Worm (Caenorhabditis elegans) whole organism, young adult: ENCODE data around the gene T04C12.7.

Source experiments
- B0336.3 ChIP-seq: fragments of 200-800 bp; sonication (Bioruptor generic); IDR thresholded peaks from 2 replicates; pipeline ENCODE4 v1.3.6; 2022; ENCODE audit warnings: missing genetic modification characterization, missing compliant biosample characterization
- Y67H2A.10 ChIP-seq: fragments of 200-800 bp; sonication (Bioruptor generic); conservative IDR thresholded peaks from 2 replicates; pipeline ENCODE4 v1.3.6; 2022; ENCODE audit warnings: missing genetic modification reagents, missing genetic modification characterization, missing compliant biosample characterization
- die-1 ChIP-seq: sonication (generic microtip); optimal IDR thresholded peaks from 2 replicates; lab custom pipeline; 2016; ENCODE audit warnings: missing genotype, mild to moderate bottlenecking, missing genetic modification characterization, missing compliant biosample characterization
- dox-1 ChIP-seq: fragments of 200-800 bp; sonication (Bioruptor generic); IDR thresholded peaks from 2 replicates; pipeline ENCODE4 v1.3.6; 2022; ENCODE audit warnings: missing genetic modification reagents, missing genetic modification characterization, missing compliant biosample characterization
- dpl-1 ChIP-seq: fragments of 150-350 bp; optimal IDR thresholded peaks from 2 replicates; lab custom pipeline; 2014; ENCODE audit warnings: missing biosample characterization, missing genetic modification reagents, missing genetic modification characterization
- lin-35 ChIP-seq, 3 experiments: fragments of 150-350 bp in 2 of 3; sonication (generic microtip) in 1 of 3; optimal IDR thresholded peaks; 2 replicates each; lab custom pipeline; 2014 to 2018; ENCODE audit warnings: missing biosample characterization in 3 of 3, missing genetic modification characterization in 3 of 3, missing genetic modification reagents in 3 of 3
- lsy-27 ChIP-seq: sonication (generic microtip); optimal IDR thresholded peaks from 2 replicates; lab custom pipeline; 2017; ENCODE audit warnings: missing genetic modification characterization, mild to moderate bottlenecking, missing compliant biosample characterization, antibody characterized with exemption, missing genotype, borderline replicate concordance; ENCODE audit not compliant: insufficient read depth
- nhr-90 ChIP-seq: sonication (generic microtip); optimal IDR thresholded peaks from 2 replicates; lab custom pipeline; 2016; ENCODE audit warnings: missing genotype, mild to moderate bottlenecking, missing genetic modification characterization, missing compliant biosample characterization
- pha-4 ChIP-seq: fragments of 150-350 bp; sonication (generic microtip); optimal IDR thresholded peaks from 2 replicates; lab custom pipeline; 2014; ENCODE audit warnings: missing biosample characterization, missing genetic modification reagents, missing genetic modification characterization
- snpc-4 ChIP-seq, 5 experiments: fragments of 150-350 bp in 1 of 5; sonication (generic microtip) in 4 of 5; optimal IDR thresholded peaks; 2 replicates each; lab custom pipeline; 2014 to 2018; ENCODE audit warnings: missing genetic modification characterization in 5 of 5, missing biosample characterization in 3 of 5, antibody characterized with exemption in 2 of 5, mild to moderate bottlenecking in 2 of 5, missing compliant biosample characterization in 2 of 5, missing genotype in 2 of 5, moderate library complexity in 2 of 5, missing genetic modification reagents in 1 of 5
- ztf-22 ChIP-seq: fragments of 200-800 bp; sonication (Bioruptor generic); optimal IDR thresholded peaks from 2 replicates; lab custom pipeline; 2018; ENCODE audit warnings: mild to moderate bottlenecking, missing genetic modification characterization, moderate library complexity, missing compliant biosample characterization

DNA sequence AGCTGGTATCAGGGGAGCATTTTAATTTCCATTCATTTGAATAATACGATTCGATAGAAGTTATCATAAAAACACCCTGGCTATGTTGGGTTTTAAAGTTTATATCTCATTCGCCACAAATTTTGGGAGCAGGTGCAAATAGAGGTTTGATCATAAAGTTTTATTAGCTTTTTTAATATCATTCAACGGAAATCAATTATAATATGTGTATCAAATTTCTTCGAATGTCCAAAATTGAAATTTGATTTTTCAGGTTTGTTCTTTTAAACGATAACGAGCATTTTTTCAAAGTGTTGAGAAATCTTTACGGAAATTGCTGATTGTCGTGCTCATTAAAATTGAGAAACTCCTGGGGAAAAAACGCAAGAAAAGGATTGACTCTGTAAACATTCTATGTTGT, 5.2 kb upstream of the T04C12.7 start, which contains the start of gene srh-74:
- no peak for TF ChIP-seq snpc-4 (GFP tag; optimal IDR thresholded peaks at IDR 0.05; lab: Kevin White, UChicago)
- TF ChIP-seq snpc-4 (tag; optimal IDR thresholded peaks at IDR 0.05; lab: Kevin White, UChicago), result no peak
- TF ChIP-seq Y67H2A.10 (GFP tag; lab: Robert Waterston, UW), result no peak
- no peak for TF ChIP-seq pha-4 (tag; lab: Kevin White, UChicago)
- TF ChIP-seq die-1 (tag; lab: Kevin White, UChicago), result no peak
- no peak for TF ChIP-seq dox-1 (GFP tag; lab: Robert Waterston, UW)
- TF ChIP-seq ztf-22 (GFP tag; lab: Kevin White, UChicago), result no peak
- no peak for TF ChIP-seq lsy-27 (tag; lab: Kevin White, UChicago)
- TF ChIP-seq lin-35 (GFP tag; optimal IDR thresholded peaks at IDR 0.05; lab: Kevin White, UChicago), result no peak
- TF ChIP-seq B0336.3 (GFP tag; lab: Robert Waterston, UW), result no peak
- no peak for TF ChIP-seq dpl-1 (GFP tag; lab: Kevin White, UChicago)
- TF ChIP-seq nhr-90 (tag; lab: Kevin White, UChicago), result no peak
